Worm (Caenorhabditis elegans) whole organism, L2 larva: Measurements from ENCODE around the gene Y55D9A.2.

Experiments used
- ZK546.5 ChIP-seq: sonication (generic microtip); optimal IDR thresholded peaks from 2 replicates; lab custom pipeline; 2017; ENCODE audit warnings: missing biosample characterization, missing genetic modification characterization
- blmp-1 ChIP-seq: sonication (generic microtip); optimal IDR thresholded peaks from 2 replicates; lab custom pipeline; 2017; ENCODE audit warnings: missing genetic modification characterization, mild to moderate bottlenecking, missing compliant biosample characterization, antibody characterized with exemption, moderate library complexity; ENCODE audit not compliant: insufficient read depth
- nhr-11 ChIP-seq: fragments of 150-350 bp; optimal IDR thresholded peaks from 2 replicates; lab custom pipeline; 2014; ENCODE audit warnings: missing biosample characterization, missing genetic modification characterization
- nhr-12 ChIP-seq: fragments of 150-350 bp; optimal IDR thresholded peaks from 2 replicates; lab custom pipeline; 2014; ENCODE audit warnings: missing biosample characterization, missing genetic modification characterization
- nhr-6 ChIP-seq: fragments of 150-350 bp; optimal IDR thresholded peaks from 2 replicates; lab custom pipeline; 2014; ENCODE audit warnings: missing biosample characterization, missing genetic modification characterization
- sem-4 ChIP-seq: fragments of 150-350 bp; optimal IDR thresholded peaks from 2 replicates; lab custom pipeline; 2014; ENCODE audit warnings: missing biosample characterization, missing genetic modification reagents, missing genetic modification characterization
- unc-39 ChIP-seq: fragments of 150-350 bp; optimal IDR thresholded peaks from 2 replicates; lab custom pipeline; 2014; ENCODE audit warnings: missing biosample characterization, missing genetic modification characterization

DNA sequence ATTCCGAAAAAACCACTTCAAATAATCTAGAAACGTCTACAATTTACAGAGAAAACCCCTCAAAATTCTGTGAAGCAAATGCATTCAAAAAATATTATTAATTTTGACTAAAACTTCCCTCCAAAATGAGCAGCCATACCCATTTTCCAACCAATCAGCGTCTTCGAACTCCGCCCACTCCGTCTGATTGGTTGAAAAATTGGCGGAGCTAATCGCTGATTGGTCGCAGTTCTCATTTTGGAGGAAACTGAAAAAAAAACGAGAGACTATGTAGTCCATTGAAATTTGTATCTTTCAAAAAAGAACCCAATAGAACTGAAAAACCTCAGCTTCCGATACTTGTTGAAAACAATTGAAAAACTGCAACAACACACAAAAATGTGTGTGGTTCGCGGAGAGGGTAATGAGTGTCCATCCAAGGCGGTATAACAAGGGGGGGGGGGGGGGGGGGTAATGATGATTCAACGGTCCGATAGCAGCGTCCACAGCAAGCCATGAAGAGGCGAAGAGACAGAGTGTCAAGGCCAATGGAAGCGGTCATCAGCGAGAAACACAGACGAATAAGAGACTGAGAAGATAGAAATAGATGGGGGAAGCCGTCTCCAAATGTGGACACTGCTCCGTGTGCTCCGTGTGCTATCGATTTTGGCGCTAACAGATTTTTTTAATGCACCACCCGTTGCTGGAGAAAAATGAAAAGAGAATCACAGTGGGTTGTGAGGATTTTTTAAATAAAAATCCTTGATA lies 11.9 kb upstream of the Y55D9A.2 start:
- TF ChIP-seq unc-39 (tag; lab: Kevin White, UChicago) (no peak), nhr-11 (tag; lab: Kevin White, UChicago) (no peak), blmp-1 (no peak), sem-4 (tag; lab: Kevin White, UChicago) (no peak), ZK546.5 (tag; lab: Kevin White, UChicago) (no peak), nhr-6 (tag; lab: Kevin White, UChicago) (no peak), nhr-12 (tag; lab: Kevin White, UChicago) (no peak)
